Worm (Caenorhabditis elegans): Measurements from ENCODE around the gene ZK354.6.
A peak's percentile ranks its signal among the peaks of the same experiment; 100 is the strongest.
"Not testable (repeated sequence)": the region's sequence is repeated elsewhere in the genome, so short reads cannot be mapped to it uniquely, and the experiment has no call there.

Gene ZK354.6

DNA sequence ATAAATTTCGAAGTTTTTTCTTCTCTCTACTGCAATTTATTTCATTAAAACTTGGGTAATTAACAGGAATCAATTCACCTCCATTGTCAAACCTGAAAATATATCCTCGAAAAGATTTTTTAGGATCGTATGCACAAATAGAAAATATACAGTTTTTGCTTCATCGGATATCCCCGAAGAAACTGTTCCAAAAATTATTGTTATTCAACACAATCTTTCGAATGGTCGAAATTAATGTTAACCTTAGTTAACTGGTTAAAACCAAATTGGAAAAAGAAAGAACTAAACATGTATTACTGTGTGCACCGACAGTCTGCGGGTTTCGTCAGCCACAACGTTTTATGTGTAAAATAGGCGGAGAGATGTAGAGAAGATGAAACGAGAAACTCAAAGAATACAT, 19.8 kb upstream of the ZK354.6 start (continued):
- no peak for TF ChIP-seq ztf-25 (GFP tag; IDR thresholded peaks at IDR 0.05)
- peak; percentile 62 for TF ChIP-seq ceh-100 (GFP tag; IDR thresholded peaks at IDR 0.05)
- peak; percentile 44 for TF ChIP-seq him-1 (tag; optimal IDR thresholded peaks at IDR 0.05)
- no peak for TF ChIP-seq ztf-3 (GFP tag; optimal IDR thresholded peaks at IDR 0.05)
- TF ChIP-seq ztf-6 (GFP tag; IDR thresholded peaks at IDR 0.05): no peak
- TF ChIP-seq Y53F4B.3 (GFP tag; IDR thresholded peaks at IDR 0.05): no peak
- TF ChIP-seq snpc-1.1 (tag; optimal IDR thresholded peaks at IDR 0.05; ENCODE audit: insufficient read depth): peak; percentile 94
- peak; percentile 75 for TF ChIP-seq snpc-1.3 (tag; optimal IDR thresholded peaks at IDR 0.05; ENCODE audit: insufficient read depth)
- TF ChIP-seq lsl-1 (GFP tag; optimal IDR thresholded peaks at IDR 0.05): peak; percentile 40

DNA sequence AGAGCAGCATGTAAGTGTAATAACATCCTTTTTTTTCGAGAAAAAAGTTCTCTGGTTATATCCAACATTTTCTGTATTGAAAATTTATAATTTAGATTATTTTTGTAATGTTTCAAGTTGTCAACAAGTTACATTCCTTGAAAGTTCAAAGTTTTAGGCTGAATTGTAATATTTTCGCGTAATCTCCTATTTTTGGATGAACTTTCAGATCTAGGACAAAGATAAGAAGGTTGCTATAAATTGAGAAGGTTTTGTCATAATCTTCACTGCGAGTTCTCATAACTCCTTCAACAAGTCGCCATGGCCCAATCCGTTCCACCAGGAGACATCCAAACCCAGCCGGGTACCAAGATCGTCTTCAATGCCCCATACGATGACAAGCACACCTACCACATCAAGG, 18.9 kb upstream of the ZK354.6 start, which contains the start of gene msp-65:
Gene msp-65 (plus strand): TSS at position 301 of the 400 bp plus-strand sequence.
- not testable (repeated sequence) for TF ChIP-seq attf-6 (GFP tag; IDR thresholded peaks at IDR 0.05); ztf-3 (GFP tag; optimal IDR thresholded peaks at IDR 0.05); D2030.7 (GFP tag; IDR thresholded peaks at IDR 0.05)

DNA sequence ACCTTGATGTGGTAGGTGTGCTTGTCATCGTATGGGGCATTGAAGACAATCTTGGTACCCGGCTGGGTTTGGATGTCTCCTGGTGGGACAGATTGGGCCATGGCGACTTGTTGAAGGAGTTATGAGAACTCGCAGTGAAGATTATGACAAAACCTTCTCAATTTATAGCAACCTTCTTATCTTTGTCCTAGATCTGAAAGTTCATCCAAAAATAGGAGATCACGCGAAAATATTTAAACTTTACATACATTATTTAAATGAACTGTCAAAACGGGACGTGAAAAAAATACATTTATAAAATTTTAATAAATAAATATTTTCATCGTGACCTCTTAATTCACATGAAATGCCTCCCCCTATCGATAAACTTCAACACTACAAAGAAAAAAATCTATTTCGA, 15.7 kb upstream of the ZK354.6 start, which contains the start of the genes msp-59 and ZK354.2:
Gene msp-59 (minus strand): TSS at position 101 of the 400 bp plus-strand sequence.
Gene ZK354.2 (plus strand): TSS at position 395 of the 400 bp plus-strand sequence.
- TF ChIP-seq let-607 (tag; optimal IDR thresholded peaks at IDR 0.05); athp-1 (tag; optimal IDR thresholded peaks at IDR 0.05); ztf-22 (GFP tag; optimal IDR thresholded peaks at IDR 0.05): not testable (repeated sequence)

DNA sequence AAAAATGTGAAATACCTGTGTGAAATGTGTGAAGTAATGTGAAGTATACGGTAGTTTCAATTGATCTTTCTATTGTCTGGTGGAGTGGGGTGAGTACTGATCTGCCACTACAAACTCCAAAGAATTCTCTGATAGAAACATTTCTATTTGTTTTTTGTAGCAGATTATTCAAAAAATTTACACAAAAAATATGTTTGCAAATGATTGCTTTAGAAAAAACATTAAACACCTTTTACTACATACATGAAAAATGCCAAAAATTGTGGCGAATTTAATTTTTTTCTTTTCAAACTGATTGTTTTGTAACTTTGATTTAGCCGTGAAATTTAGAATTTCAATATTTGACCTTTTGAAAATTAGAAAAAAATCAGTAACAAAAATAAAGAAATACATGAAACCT, 12.4 kb upstream of the ZK354.6 start, which contains the start of gene ZK354.3:
Gene ZK354.3 (plus strand): TSS at position 301 of the 400 bp plus-strand sequence.
- TF ChIP-seq attf-3 (GFP tag; conservative IDR thresholded peaks at IDR 0.05) (no peak), ekl-4 (GFP tag; IDR thresholded peaks at IDR 0.05) (no peak), K12H6.12 (tag; optimal IDR thresholded peaks at IDR 0.05) (no peak), cebp-2 (GFP tag; IDR thresholded peaks at IDR 0.05) (no peak), madf-3 (GFP tag; IDR thresholded peaks at IDR 0.05) (no peak), F39B2.1 (GFP tag; IDR thresholded peaks at IDR 0.05) (no peak), F57C9.4 (tag; optimal IDR thresholded peaks at IDR 0.05) (no peak), die-1 (tag; optimal IDR thresholded peaks at IDR 0.05) (no peak), nfya-2 (GFP tag; IDR thresholded peaks at IDR 0.05) (no peak), aptf-2 (GFP tag; conservative IDR thresholded peaks at IDR 0.05) (no peak), sea-2 (GFP tag; IDR thresholded peaks at IDR 0.05) (no peak), ceh-91 (GFP tag; IDR thresholded peaks at IDR 0.05) (no peak), nhr-179 (tag; optimal IDR thresholded peaks at IDR 0.05) (no peak), F22D6.2 (tag; optimal IDR thresholded peaks at IDR 0.05) (no peak), nhr-120 (GFP tag; IDR thresholded peaks at IDR 0.05) (no peak), hsf-1 (GFP tag; IDR thresholded peaks at IDR 0.05) (no peak), dox-1 (GFP tag; IDR thresholded peaks at IDR 0.05) (no peak)

DNA sequence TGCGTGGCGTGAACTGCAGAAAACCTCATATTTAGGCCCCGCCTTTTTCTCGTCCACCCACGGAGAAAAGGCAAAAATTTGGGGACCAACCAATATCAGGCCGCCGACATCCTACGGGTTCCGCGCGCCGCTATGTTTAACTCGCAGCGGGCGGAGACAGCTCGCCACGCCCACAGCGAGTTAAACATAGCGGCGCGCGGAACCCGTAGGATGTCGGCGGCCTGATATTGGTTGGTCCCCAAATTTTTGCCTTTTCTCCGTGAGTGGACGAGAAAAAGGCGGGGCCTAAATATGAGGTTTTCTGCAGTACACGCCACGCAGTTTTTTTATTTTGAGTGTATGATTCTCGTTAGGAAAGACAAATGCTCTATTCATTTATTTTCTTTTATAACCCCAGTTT, 11.8 kb upstream of the ZK354.6 start:
- TF ChIP-seq snpc-4 (GFP tag; optimal IDR thresholded peaks at IDR 0.05) (peak; percentile 70), snpc-4 (tag; optimal IDR thresholded peaks at IDR 0.05) (peak; percentile 49 to 96 (median 83)), snpc-1.1 (tag; optimal IDR thresholded peaks at IDR 0.05; ENCODE audit: insufficient read depth) (peak; percentile 60)

Measured in whole organism, young adult.